Worm (Caenorhabditis elegans) whole organism, midembryonic: ENCODE results near the gene T14B4.1.

ENCODE experiments used
- T22C8.4 ChIP-seq: fragments of 200-800 bp; sonication (Bioruptor generic); IDR thresholded peaks from 2 replicates; pipeline ENCODE4 v1.3.6; 2022; ENCODE audit warnings: missing genetic modification characterization, missing compliant biosample characterization
- cog-1 ChIP-seq: sonication (generic microtip); optimal IDR thresholded peaks from 2 replicates; lab custom pipeline; 2016; ENCODE audit warnings: missing genetic modification characterization, missing compliant biosample characterization
- flt-1 ChIP-seq: fragments of 200-800 bp; sonication (Bioruptor generic); IDR thresholded peaks from 2 replicates; pipeline ENCODE4 v1.3.6; 2022; ENCODE audit warnings: missing genetic modification characterization, missing compliant biosample characterization
- klf-2 ChIP-seq: fragments of 200-800 bp; sonication (Bioruptor generic); conservative IDR thresholded peaks from 2 replicates; pipeline ENCODE4 v1.3.6; 2022; ENCODE audit warnings: missing genetic modification reagents, missing genetic modification characterization, missing compliant biosample characterization
- med-1 ChIP-seq: sonication (generic microtip); optimal IDR thresholded peaks from 2 replicates; lab custom pipeline; 2017; ENCODE audit warnings: missing genetic modification characterization, mild to moderate bottlenecking, missing compliant biosample characterization, antibody characterized with exemption, missing genetic modification reagents; ENCODE audit not compliant: insufficient read depth
- ref-1 ChIP-seq: fragments of 200-800 bp; sonication (Bioruptor generic); conservative IDR thresholded peaks from 2 replicates; pipeline ENCODE4 v1.3.6; 2022; ENCODE audit warnings: missing genetic modification reagents, missing genetic modification characterization, missing compliant biosample characterization
- tab-1 ChIP-seq: fragments of 200-800 bp; sonication (Bioruptor generic); IDR thresholded peaks from 2 replicates; pipeline ENCODE4 v1.3.6; 2022; ENCODE audit warnings: missing genetic modification characterization, missing compliant biosample characterization
- ztf-23 ChIP-seq: fragments of 200-800 bp; sonication (Bioruptor generic); IDR thresholded peaks from 2 replicates; pipeline ENCODE4 v1.3.6; 2022; ENCODE audit warnings: missing genetic modification reagents, missing genetic modification characterization, missing compliant biosample characterization
- ztf-29 ChIP-seq: fragments of 200-800 bp; sonication (Bioruptor generic); IDR thresholded peaks from 2 replicates; pipeline ENCODE4 v1.3.6; 2022; ENCODE audit warnings: missing genetic modification reagents, missing genetic modification characterization, missing compliant biosample characterization

The T14B4.1 gene

DNA sequence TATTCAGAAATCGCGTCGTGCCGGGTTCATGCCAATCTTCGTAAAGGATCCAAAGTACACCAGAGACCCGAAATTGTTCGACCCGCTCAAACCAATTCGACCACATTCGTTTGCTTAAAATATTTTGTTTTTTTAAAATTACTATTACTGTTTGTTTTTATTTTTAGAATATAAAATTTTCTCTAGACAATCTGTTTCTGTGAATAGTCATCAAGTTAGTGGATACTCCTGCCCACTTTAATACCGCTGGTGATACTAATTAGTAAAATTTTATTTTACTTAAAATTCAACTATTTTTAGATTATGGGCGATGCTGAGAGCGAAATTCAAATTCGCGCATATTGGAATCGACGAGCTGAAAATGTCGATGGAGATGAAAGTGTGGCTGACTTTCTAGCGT, at the start of gene T14B4.1:
TSS of gene T14B4.1 (plus strand) at position 301 of the 400 bp plus-strand sequence.
- TF ChIP-seq ztf-23 (GFP tag; lab: Robert Waterston, UW) (no peak), T22C8.4 (no peak), ref-1 (no peak), ztf-29 (no peak), klf-2 (no peak), cog-1 (tag; lab: Kevin White, UChicago) (no peak), flt-1 (no peak)

DNA sequence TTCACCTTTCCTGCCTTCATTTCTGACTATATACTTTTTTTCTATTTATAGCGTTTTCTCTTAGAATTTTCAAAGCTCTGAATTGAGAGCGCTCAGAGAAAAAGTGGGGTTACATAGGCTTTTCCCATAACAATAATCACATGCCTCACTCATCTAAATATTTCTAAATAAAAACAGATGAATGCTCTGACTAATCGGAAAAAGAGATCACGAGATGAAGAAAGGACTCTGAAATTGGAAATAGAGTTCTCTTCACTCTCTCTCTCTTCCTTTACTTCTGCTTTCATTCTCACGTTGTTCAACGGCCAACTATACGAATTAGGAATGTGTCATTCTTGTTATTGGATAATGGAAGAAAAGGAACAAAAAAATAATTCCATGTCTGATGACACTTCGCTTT, 47.6 kb upstream of the T14B4.1 start:
- TF ChIP-seq T22C8.4: no peak
- no peak for TF ChIP-seq klf-2
- TF ChIP-seq tab-1 (GFP tag; lab: Robert Waterston, UW): no peak
- no peak for TF ChIP-seq med-1 (GFP tag; lab: Kevin White, UChicago)
- TF ChIP-seq cog-1 (tag; lab: Kevin White, UChicago): no peak
- no peak for TF ChIP-seq ref-1
- TF ChIP-seq ztf-29: no peak
- no peak for TF ChIP-seq flt-1
- TF ChIP-seq ztf-23 (GFP tag; lab: Robert Waterston, UW): no peak

- TF ChIP-seq med-1 (GFP tag; lab: Kevin White, UChicago) (no peak), ref-1 (no peak), tab-1 (GFP tag; lab: Robert Waterston, UW) (no peak), ztf-29 (no peak), cog-1 (tag; lab: Kevin White, UChicago) (no peak), klf-2 (no peak), ztf-23 (GFP tag; lab: Robert Waterston, UW) (no peak), T22C8.4 (no peak)
Measured at ce11 chrII:6695388-6695787, 41.3 kb upstream of the T14B4.1 start, which contains the start of gene C18H9.5. C18H9.5 (minus strand) TSS chrII:6695566.

ce11 chrII:6698784-6699183, 37.9 kb upstream of the T14B4.1 start, which contains the start of gene C18H9.1:
C18H9.1 (plus strand) TSS chrII:6699084.
- no peak for TF ChIP-seq klf-2
- no peak for TF ChIP-seq flt-1
- no peak for TF ChIP-seq ztf-29
- TF ChIP-seq tab-1 (GFP tag; lab: Robert Waterston, UW): no peak
- TF ChIP-seq T22C8.4: no peak
- no peak for TF ChIP-seq cog-1 (tag; lab: Kevin White, UChicago)
- TF ChIP-seq ztf-23 (GFP tag; lab: Robert Waterston, UW): no peak
- TF ChIP-seq med-1 (GFP tag; lab: Kevin White, UChicago): no peak
- no peak for TF ChIP-seq ref-1

ce11 chrII:6701497-6701896, 35.2 kb upstream of the T14B4.1 start, which contains the start of gene C18H9.6:
C18H9.6 (minus strand) TSS chrII:6701625.
- TF ChIP-seq ztf-29 (no peak), T22C8.4 (no peak), tab-1 (GFP tag; lab: Robert Waterston, UW) (no peak), klf-2 (no peak), cog-1 (tag; lab: Kevin White, UChicago) (no peak)

DNA sequence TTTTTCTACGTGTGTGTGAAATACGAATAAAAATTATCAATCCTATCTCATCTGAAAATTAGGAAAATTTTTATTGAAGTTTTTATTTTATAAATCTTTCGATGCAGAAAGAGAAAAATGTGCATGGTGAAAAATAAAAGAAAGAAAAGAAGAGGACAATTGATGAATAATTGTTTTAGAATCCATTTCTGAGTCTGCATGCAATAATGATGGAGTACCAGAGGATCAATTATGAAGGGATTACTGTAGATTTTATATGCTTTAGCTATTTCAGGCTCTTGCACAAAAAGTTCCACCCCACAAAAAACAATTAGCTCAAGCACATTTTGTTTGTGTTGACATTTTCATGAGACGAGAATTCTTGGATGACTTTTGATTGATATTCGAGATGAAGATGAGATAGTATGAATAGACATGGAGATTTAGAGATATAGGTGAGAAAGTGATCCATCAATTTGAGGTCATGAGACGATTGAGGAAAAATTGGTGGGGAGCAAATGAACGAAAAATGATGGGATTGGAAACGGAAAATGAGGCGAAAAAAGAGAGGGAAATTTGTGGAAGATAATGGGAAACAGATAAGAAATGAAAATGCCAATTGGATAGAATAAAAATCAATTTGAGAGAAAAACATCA, 31.0 kb upstream of the T14B4.1 start, which contains the start of gene rpy-1:
TSS of gene rpy-1 (minus strand) at position 51 of the 636 bp plus-strand sequence.
- no peak for TF ChIP-seq klf-2

DNA sequence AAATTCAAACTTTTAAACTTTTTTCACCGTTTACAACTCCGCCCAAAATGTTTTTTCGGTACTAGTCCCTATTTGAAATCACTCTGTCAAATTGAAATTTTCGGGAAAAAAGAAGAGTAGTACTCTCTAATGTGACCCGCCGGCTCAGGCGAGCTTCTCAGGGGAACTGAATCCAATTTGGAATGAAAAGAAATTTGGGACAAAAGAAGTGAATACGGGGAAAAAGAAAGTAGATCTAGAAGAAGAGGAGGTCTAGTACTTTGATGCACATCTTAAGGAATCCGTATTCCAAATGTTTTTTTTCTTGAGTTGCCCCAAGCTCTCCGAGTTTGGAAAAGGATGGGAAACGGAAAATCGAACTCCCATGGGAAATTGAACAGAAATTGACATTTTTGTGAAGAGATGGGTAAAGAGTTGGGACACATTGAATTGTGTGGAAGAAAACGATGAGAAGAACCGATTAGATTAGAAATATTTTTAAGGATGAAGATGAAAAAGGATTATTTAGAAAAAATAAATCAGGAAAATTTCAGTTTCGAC, 30.1 kb upstream of the T14B4.1 start:
- TF ChIP-seq ref-1 (no peak), cog-1 (tag; lab: Kevin White, UChicago) (no peak), tab-1 (GFP tag; lab: Robert Waterston, UW) (no peak), klf-2 (no peak), ztf-29 (no peak), ztf-23 (GFP tag; lab: Robert Waterston, UW) (no peak), flt-1 (no peak), T22C8.4 (no peak), med-1 (GFP tag; lab: Kevin White, UChicago) (no peak)

DNA sequence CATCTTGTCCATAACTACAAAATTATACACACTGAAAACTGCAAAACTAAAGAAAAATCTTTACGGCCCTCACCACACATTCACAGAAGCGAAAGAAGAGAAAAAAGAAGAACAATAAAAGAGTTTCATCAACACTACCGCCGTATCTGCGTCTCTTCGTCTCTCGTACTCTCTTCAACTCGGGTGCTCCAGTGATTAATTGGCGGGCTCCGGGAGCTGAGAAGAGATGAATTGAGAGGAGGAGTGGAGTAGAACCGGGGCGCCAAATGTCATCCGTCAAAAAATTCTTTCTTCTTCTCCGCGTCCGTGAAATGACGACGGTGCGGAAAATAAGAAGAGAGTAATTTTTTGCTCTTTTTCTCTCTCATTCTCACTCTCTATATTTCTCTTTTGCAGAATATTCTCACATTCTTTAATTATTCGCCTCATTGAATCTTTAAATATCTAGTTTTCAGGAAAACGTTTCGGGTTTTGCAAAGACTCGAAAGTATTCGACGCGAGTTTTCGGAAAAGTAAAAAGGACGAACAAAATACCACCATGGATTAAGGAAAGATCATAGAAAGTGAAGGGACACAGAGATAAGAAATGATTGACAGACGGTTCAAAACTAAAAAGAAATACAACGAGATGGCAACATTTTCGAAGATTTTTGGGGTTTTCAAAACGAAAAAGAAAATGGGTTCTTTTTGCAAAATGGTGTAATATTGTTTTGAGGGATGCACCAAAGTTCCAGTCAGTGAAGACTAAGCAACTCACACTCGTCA, 29.0 kb upstream of the T14B4.1 start:
- TF ChIP-seq ref-1: no peak
- no peak for TF ChIP-seq med-1 (GFP tag; lab: Kevin White, UChicago)
- TF ChIP-seq T22C8.4: no peak
- no peak for TF ChIP-seq cog-1 (tag; lab: Kevin White, UChicago)
- no peak for TF ChIP-seq flt-1
- TF ChIP-seq tab-1 (GFP tag; lab: Robert Waterston, UW): no peak
- no peak for TF ChIP-seq ztf-23 (GFP tag; lab: Robert Waterston, UW)
- TF ChIP-seq klf-2: no peak
- no peak for TF ChIP-seq ztf-29

DNA sequence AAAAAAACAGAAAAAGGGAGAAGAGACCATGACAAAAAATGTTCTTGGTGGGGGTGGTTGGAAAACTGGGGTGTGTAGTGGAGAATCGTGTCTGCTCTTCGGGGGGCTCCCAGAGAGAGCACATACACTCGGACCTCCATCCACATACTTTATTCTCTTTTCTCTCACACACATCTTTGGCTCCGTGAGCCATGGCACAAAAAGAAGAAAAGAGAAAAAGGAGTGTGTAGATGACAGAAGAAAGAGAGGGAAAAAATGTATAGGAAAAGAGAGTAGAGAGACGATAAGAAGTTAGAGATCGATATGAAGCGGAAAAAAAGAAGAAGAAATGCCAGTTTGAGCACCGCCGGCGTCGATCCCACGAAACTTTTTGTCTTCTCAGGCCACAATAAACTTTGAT, 27.7 kb upstream of the T14B4.1 start:
- no peak for TF ChIP-seq ztf-23 (GFP tag; lab: Robert Waterston, UW)
- TF ChIP-seq ztf-29: no peak
- no peak for TF ChIP-seq tab-1 (GFP tag; lab: Robert Waterston, UW)
- TF ChIP-seq cog-1 (tag; lab: Kevin White, UChicago): no peak
- no peak for TF ChIP-seq flt-1
- no peak for TF ChIP-seq klf-2
- no peak for TF ChIP-seq T22C8.4
- no peak for TF ChIP-seq ref-1
- no peak for TF ChIP-seq med-1 (GFP tag; lab: Kevin White, UChicago)

DNA sequence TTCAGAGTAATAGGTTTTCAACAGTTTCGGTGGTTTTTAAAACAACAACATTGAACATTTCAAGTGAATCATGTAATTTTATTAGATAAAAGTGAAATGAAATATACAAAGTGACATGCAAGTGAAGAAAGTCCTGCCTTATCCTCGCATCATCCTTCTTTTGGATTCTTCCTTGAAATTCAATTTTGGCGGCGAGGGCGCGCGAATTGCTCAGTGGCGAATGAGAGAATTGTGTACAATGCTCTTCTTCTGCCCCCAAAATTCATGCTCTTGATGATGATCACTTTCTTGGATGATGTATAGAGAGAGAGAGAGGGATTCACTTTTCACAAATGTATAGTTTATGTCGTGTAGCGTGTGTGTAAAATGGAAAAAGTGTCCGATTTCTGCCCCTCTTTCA, 27.0 kb upstream of the T14B4.1 start:
- TF ChIP-seq tab-1 (GFP tag; lab: Robert Waterston, UW) (no peak), cog-1 (tag; lab: Kevin White, UChicago) (no peak), med-1 (GFP tag; lab: Kevin White, UChicago) (no peak), ztf-29 (no peak), T22C8.4 (no peak), flt-1 (no peak), ztf-23 (GFP tag; lab: Robert Waterston, UW) (no peak)
